Worm (Caenorhabditis elegans) whole organism, L3 larva: Measurements from ENCODE around the gene fzo-1.

ENCODE experiments used
- R02D3.7 ChIP-seq: fragments of 150-350 bp; optimal IDR thresholded peaks from 2 replicates; lab custom pipeline; 2014; ENCODE audit warnings: missing biosample characterization, missing genetic modification characterization
- ZK546.5 ChIP-seq: sonication (generic microtip); optimal IDR thresholded peaks from 2 replicates; lab custom pipeline; 2017; ENCODE audit warnings: missing biosample characterization, missing genetic modification characterization
- aly-2 ChIP-seq: fragments of 150-350 bp; optimal IDR thresholded peaks from 2 replicates; lab custom pipeline; 2014; ENCODE audit warnings: missing biosample characterization, missing genetic modification characterization
- ama-1 ChIP-seq: fragments of 150-350 bp; optimal IDR thresholded peaks from 2 replicates; lab custom pipeline; 2018
- ceh-16 ChIP-seq: sonication (generic microtip); optimal IDR thresholded peaks from 2 replicates; lab custom pipeline; 2017; ENCODE audit warnings: missing biosample characterization, missing genetic modification characterization
- ceh-28 ChIP-seq: fragments of 150-350 bp; optimal IDR thresholded peaks from 2 replicates; lab custom pipeline; 2014; ENCODE audit warnings: missing biosample characterization, missing genetic modification reagents, missing genetic modification characterization
- ceh-82 ChIP-seq: fragments of 150-350 bp; optimal IDR thresholded peaks from 2 replicates; lab custom pipeline; 2014; ENCODE audit warnings: missing biosample characterization, missing genetic modification characterization
- ceh-9 ChIP-seq: sonication (generic microtip); optimal IDR thresholded peaks from 2 replicates; lab custom pipeline; 2018; ENCODE audit warnings: missing biosample characterization, missing genetic modification characterization
- daf-12 ChIP-seq: fragments of 150-350 bp; optimal IDR thresholded peaks from 2 replicates; lab custom pipeline; 2014; ENCODE audit warnings: missing biosample characterization, missing genetic modification reagents, missing genetic modification characterization
- egl-27 ChIP-seq: sonication (generic microtip); optimal IDR thresholded peaks from 4 replicates; lab custom pipeline; 2017; ENCODE audit warnings: missing biosample characterization, missing genetic modification reagents, missing genetic modification characterization
- egl-5 ChIP-seq: fragments of 150-350 bp; optimal IDR thresholded peaks from 2 replicates; lab custom pipeline; 2017; ENCODE audit warnings: missing biosample characterization, missing genetic modification reagents, missing genetic modification characterization, inconsistent platforms
- elt-1 ChIP-seq: fragments of 150-350 bp; optimal IDR thresholded peaks from 2 replicates; lab custom pipeline; 2014; ENCODE audit warnings: missing biosample characterization, missing genetic modification characterization
- elt-2 ChIP-seq: sonication (generic microtip); optimal IDR thresholded peaks from 2 replicates; lab custom pipeline; 2016; ENCODE audit warnings: missing genetic modification reagents, mild to moderate bottlenecking, missing genetic modification characterization, missing compliant biosample characterization
- elt-3 ChIP-seq, 3 experiments: fragments of 150-350 bp in 1 of 3; sonication (generic microtip) in 2 of 3; optimal IDR thresholded peaks; 2 replicates in 2 of 3; 4 replicates in 1 of 3; lab custom pipeline; 2014 to 2017; ENCODE audit warnings: missing biosample characterization in 3 of 3, missing genetic modification characterization in 3 of 3
- eor-1 ChIP-seq, 2 experiments: fragments of 150-350 bp; optimal IDR thresholded peaks; 2 replicates each; lab custom pipeline; 2014 to 2018; ENCODE audit warnings: missing biosample characterization in 2 of 2, missing genetic modification characterization in 2 of 2
- fkh-10 ChIP-seq: sonication (generic microtip); optimal IDR thresholded peaks from 2 replicates; lab custom pipeline; 2017; ENCODE audit warnings: missing biosample characterization, missing genetic modification reagents, missing genetic modification characterization
- fkh-2 ChIP-seq: fragments of 150-350 bp; optimal IDR thresholded peaks from 2 replicates; lab custom pipeline; 2014; ENCODE audit warnings: missing biosample characterization, missing genetic modification reagents, missing genetic modification characterization
- fos-1 ChIP-seq: fragments of 150-350 bp; optimal IDR thresholded peaks from 2 replicates; lab custom pipeline; 2014; ENCODE audit warnings: missing biosample characterization, missing genetic modification characterization
- hmg-11 ChIP-seq: sonication (generic microtip); optimal IDR thresholded peaks from 2 replicates; lab custom pipeline; 2016; ENCODE audit warnings: missing genetic modification characterization, missing compliant biosample characterization
- jun-1 ChIP-seq: fragments of 150-350 bp; optimal IDR thresholded peaks from 2 replicates; lab custom pipeline; 2014; ENCODE audit warnings: missing biosample characterization, missing genetic modification reagents, missing genetic modification characterization
- lin-15B ChIP-seq: fragments of 150-350 bp; optimal IDR thresholded peaks from 2 replicates; lab custom pipeline; 2014; ENCODE audit warnings: missing biosample characterization, missing genetic modification characterization
- lin-39 ChIP-seq: fragments of 150-350 bp; optimal IDR thresholded peaks from 2 replicates; lab custom pipeline; 2018; ENCODE audit warnings: missing biosample characterization, missing genetic modification reagents, missing genetic modification characterization
- lsy-12 ChIP-seq: sonication (generic microtip); optimal IDR thresholded peaks from 2 replicates; lab custom pipeline; 2016; ENCODE audit warnings: mild to moderate bottlenecking, missing genetic modification characterization, missing compliant biosample characterization
- mdl-1 ChIP-seq: fragments of 150-350 bp; optimal IDR thresholded peaks from 2 replicates; lab custom pipeline; 2014; ENCODE audit warnings: missing biosample characterization, missing genetic modification characterization
- mml-1 ChIP-seq: fragments of 150-350 bp; sonication (generic microtip); optimal IDR thresholded peaks from 3 replicates; lab custom pipeline; 2014; ENCODE audit warnings: missing biosample characterization, missing genetic modification characterization
- nfya-1 ChIP-seq: sonication (generic microtip); optimal IDR thresholded peaks from 2 replicates; lab custom pipeline; 2017; ENCODE audit warnings: missing genetic modification characterization, mild to moderate bottlenecking, missing compliant biosample characterization, antibody characterized with exemption, moderate library complexity; ENCODE audit not compliant: insufficient read depth
- nhr-11 ChIP-seq: fragments of 150-350 bp; optimal IDR thresholded peaks from 2 replicates; lab custom pipeline; 2014; ENCODE audit warnings: missing biosample characterization, missing genetic modification characterization
- nhr-12 ChIP-seq: fragments of 150-350 bp; optimal IDR thresholded peaks from 2 replicates; lab custom pipeline; 2014; ENCODE audit warnings: missing biosample characterization, missing genetic modification characterization
- nhr-23 ChIP-seq: fragments of 150-350 bp; optimal IDR thresholded peaks from 2 replicates; lab custom pipeline; 2014; ENCODE audit warnings: missing biosample characterization, missing genetic modification reagents, missing genetic modification characterization
- nhr-237 ChIP-seq: fragments of 150-350 bp; optimal IDR thresholded peaks from 2 replicates; lab custom pipeline; 2014; ENCODE audit warnings: missing biosample characterization, missing genetic modification characterization
- nhr-25 ChIP-seq: sonication (generic microtip); optimal IDR thresholded peaks from 2 replicates; lab custom pipeline; 2017; ENCODE audit warnings: missing biosample characterization, missing genetic modification characterization
- nhr-28 ChIP-seq: fragments of 150-350 bp; optimal IDR thresholded peaks from 2 replicates; lab custom pipeline; 2014; ENCODE audit warnings: missing biosample characterization, missing genetic modification characterization
- nhr-43 ChIP-seq: sonication (generic microtip); optimal IDR thresholded peaks from 2 replicates; lab custom pipeline; 2016; ENCODE audit warnings: mild to moderate bottlenecking, missing genetic modification characterization, missing compliant biosample characterization; ENCODE audit not compliant: poor library complexity, severe bottlenecking
- nhr-67 ChIP-seq: fragments of 150-350 bp; optimal IDR thresholded peaks from 2 replicates; lab custom pipeline; 2014; ENCODE audit warnings: missing biosample characterization, missing genetic modification characterization
- nhr-76 ChIP-seq: fragments of 150-350 bp; sonication (generic microtip); optimal IDR thresholded peaks from 5 replicates; lab custom pipeline; 2014; ENCODE audit warnings: missing biosample characterization, missing genetic modification characterization
- nhr-77 ChIP-seq: fragments of 150-350 bp; optimal IDR thresholded peaks from 2 replicates; lab custom pipeline; 2014; ENCODE audit warnings: missing biosample characterization, missing genetic modification characterization
- pha-4 ChIP-seq: fragments of 150-350 bp; optimal IDR thresholded peaks from 2 replicates; lab custom pipeline; 2014; ENCODE audit warnings: missing biosample characterization, missing genetic modification reagents, missing genetic modification characterization
- pqm-1 ChIP-seq: fragments of 150-350 bp; optimal IDR thresholded peaks from 2 replicates; lab custom pipeline; 2017; ENCODE audit warnings: missing biosample characterization, missing genetic modification characterization, inconsistent platforms
- sea-2 ChIP-seq: fragments of 150-350 bp; sonication (generic microtip); optimal IDR thresholded peaks from 4 replicates; lab custom pipeline; 2014; ENCODE audit warnings: missing biosample characterization, missing genetic modification reagents, missing genetic modification characterization
- skn-1 ChIP-seq: fragments of 150-350 bp; optimal IDR thresholded peaks from 2 replicates; lab custom pipeline; 2014; ENCODE audit warnings: missing biosample characterization, missing genetic modification characterization
- snpc-4 ChIP-seq: fragments of 150-350 bp; optimal IDR thresholded peaks from 2 replicates; lab custom pipeline; 2014; ENCODE audit warnings: missing biosample characterization, missing genetic modification characterization
- tbx-2 ChIP-seq: sonication (generic microtip); optimal IDR thresholded peaks from 2 replicates; lab custom pipeline; 2016; ENCODE audit warnings: mild to moderate bottlenecking, missing genetic modification characterization, missing compliant biosample characterization
- unc-39 ChIP-seq: sonication (generic microtip); optimal IDR thresholded peaks from 4 replicates; lab custom pipeline; 2017; ENCODE audit warnings: missing biosample characterization, missing genetic modification characterization
- unc-62 ChIP-seq: fragments of 150-350 bp; sonication (generic microtip); optimal IDR thresholded peaks from 4 replicates; lab custom pipeline; 2014; ENCODE audit warnings: missing biosample characterization, missing genetic modification reagents, missing genetic modification characterization
- zag-1 ChIP-seq: fragments of 150-350 bp; optimal IDR thresholded peaks from 2 replicates; lab custom pipeline; 2014; ENCODE audit warnings: missing biosample characterization, missing genetic modification characterization
- ztf-11 ChIP-seq: fragments of 150-350 bp; optimal IDR thresholded peaks from 2 replicates; lab custom pipeline; 2014; ENCODE audit warnings: missing biosample characterization, missing genetic modification characterization
- ztf-4 ChIP-seq: fragments of 150-350 bp; optimal IDR thresholded peaks from 2 replicates; lab custom pipeline; 2014; ENCODE audit warnings: missing biosample characterization, missing genetic modification characterization

fzo-1 gene

ce11 chrII:5846181-5846580 lies 10.2 kb upstream of the fzo-1 start:
- peak; percentile 68 for TF ChIP-seq pha-4
- TF ChIP-seq nhr-12 (tag; lab: Kevin White, UChicago): no peak
- no peak for TF ChIP-seq nhr-43 (tag; lab: Kevin White, UChicago)
- no peak for TF ChIP-seq elt-1 (tag; lab: Kevin White, UChicago)
- no peak for TF ChIP-seq nhr-23 (tag; lab: Kevin White, UChicago)
- peak; percentile 5 for TF ChIP-seq pqm-1
- peak; percentile 70 for TF ChIP-seq elt-2 (tag; lab: Kevin White, UChicago)
- TF ChIP-seq, all 47 proteins: peak for 3

- TF ChIP-seq elt-1 (tag; lab: Kevin White, UChicago): no peak
- TF ChIP-seq zag-1 (tag; lab: Kevin White, UChicago): no peak
- no peak for TF ChIP-seq sea-2
- TF ChIP-seq egl-27 (tag; lab: Kevin White, UChicago): no peak
- TF ChIP-seq, all 47 proteins: peak for 0
These were observed 9.4 kb upstream of the fzo-1 start, which contains the start of the genes ZK1248.17 and H41C03.3 for ce11 chrII:5845441-5845840. TSS of gene ZK1248.17 (minus strand) at chrII:5845541. TSS of gene H41C03.3 (plus strand) at chrII:5845777.

ce11 chrII:5844694-5845129 lies 8.7 kb upstream of the fzo-1 start:
- TF ChIP-seq nhr-76: peak; percentile 80
- TF ChIP-seq ztf-4 (tag; lab: Kevin White, UChicago): peak; percentile 79
- TF ChIP-seq nhr-43 (tag; lab: Kevin White, UChicago): peak; percentile 95
- peak; percentile 94 for TF ChIP-seq pqm-1
- peak; percentile 96 for TF ChIP-seq R02D3.7 (tag; lab: Kevin White, UChicago)
- peak; percentile 99 for TF ChIP-seq hmg-11 (tag; lab: Kevin White, UChicago)
- peak; percentile 99 for TF ChIP-seq nfya-1 (tag; lab: Kevin White, UChicago)
- TF ChIP-seq elt-1 (tag; lab: Kevin White, UChicago): peak; percentile 85
- peak; percentile 92 for TF ChIP-seq egl-27 (tag; lab: Kevin White, UChicago)
- TF ChIP-seq elt-3 (tag; optimal IDR thresholded peaks at IDR 0.05; lab: Kevin White, UChicago): peak in 2 of 3 experiments; percentile 91 to 97
- TF ChIP-seq jun-1 (tag; lab: Kevin White, UChicago): peak; percentile 99
- peak; percentile 52 for TF ChIP-seq sea-2
- TF ChIP-seq elt-2 (tag; lab: Kevin White, UChicago): peak; percentile 99
- TF ChIP-seq nhr-237: no peak
- TF ChIP-seq aly-2 (tag; lab: Kevin White, UChicago): peak; percentile 96
- peak; percentile 74 for TF ChIP-seq unc-62 (GFP tag; lab: Kevin White, UChicago)
- peak; percentile 75 for TF ChIP-seq mdl-1
- peak; percentile 73 for TF ChIP-seq unc-39
- peak; percentile 45 for TF ChIP-seq nhr-12 (tag; lab: Kevin White, UChicago)
- peak; percentile 96 for TF ChIP-seq nhr-77 (tag; lab: Kevin White, UChicago)
- TF ChIP-seq fos-1 (tag; lab: Kevin White, UChicago): peak; percentile 87
- peak; percentile 99 for TF ChIP-seq nhr-25 (tag; lab: Kevin White, UChicago)
- TF ChIP-seq nhr-28 (tag; lab: Kevin White, UChicago): peak; percentile 90
- peak; percentile 99 for TF ChIP-seq lin-39 (tag; lab: Kevin White, UChicago)
- TF ChIP-seq egl-5 (tag; lab: Kevin White, UChicago): peak; percentile 92
- TF ChIP-seq ztf-11 (tag; lab: Kevin White, UChicago): no peak
- no peak for TF ChIP-seq mml-1
- TF ChIP-seq nhr-11 (tag; lab: Kevin White, UChicago): peak; percentile 94
- peak; percentile 96 for TF ChIP-seq skn-1 (tag; lab: Kevin White, UChicago)
- TF ChIP-seq lsy-12 (tag; lab: Kevin White, UChicago): peak; percentile 99
- peak; percentile 82 for TF ChIP-seq fkh-2 (tag; lab: Kevin White, UChicago)
- TF ChIP-seq fkh-10 (GFP tag; lab: Kevin White, UChicago): peak; percentile 100
- peak; percentile 100 for TF ChIP-seq snpc-4 (tag; lab: Kevin White, UChicago)
- peak; percentile 94 for TF ChIP-seq daf-12 (tag; lab: Kevin White, UChicago)
- peak; percentile 95 for TF ChIP-seq zag-1 (tag; lab: Kevin White, UChicago)
- peak; percentile 97 for TF ChIP-seq ceh-28 (tag; lab: Kevin White, UChicago)
- peak; percentile 62 for TF ChIP-seq ceh-16 (tag; lab: Kevin White, UChicago)
- TF ChIP-seq tbx-2 (tag; lab: Kevin White, UChicago): peak; percentile 97
- TF ChIP-seq nhr-23 (tag; lab: Kevin White, UChicago): peak; percentile 99
- TF ChIP-seq pha-4: peak; percentile 99
- TF ChIP-seq ceh-9 (tag; lab: Kevin White, UChicago): peak; percentile 37
- TF ChIP-seq ZK546.5 (tag; lab: Kevin White, UChicago): peak; percentile 73
- peak in 1 of 2 experiments; percentile 84 for TF ChIP-seq eor-1 (tag; optimal IDR thresholded peaks at IDR 0.05; lab: Kevin White, UChicago)
- peak; percentile 96 for TF ChIP-seq ceh-82
- peak; percentile 82 for TF ChIP-seq lin-15B
- TF ChIP-seq nhr-67 (tag; lab: Kevin White, UChicago): no peak
- TF ChIP-seq ama-1 (lab: Kevin White, UChicago): peak; percentile 100
